Worm (Caenorhabditis elegans) whole organism, L1 larva: ENCODE measurements around the gene cuc-1.

ENCODE experiments used
- mdl-1 ChIP-seq, 2 experiments: fragments of 150-350 bp; optimal IDR thresholded peaks; 2 replicates each; lab custom pipeline; 2014 to 2017; ENCODE audit warnings: missing biosample characterization in 2 of 2, missing genetic modification characterization in 2 of 2, inconsistent platforms in 1 of 2
- nhr-84 ChIP-seq: sonication (generic microtip); optimal IDR thresholded peaks from 2 replicates; lab custom pipeline; 2017; ENCODE audit warnings: missing biosample characterization, missing genetic modification characterization
- snpc-4 ChIP-seq: fragments of 150-350 bp; optimal IDR thresholded peaks from 2 replicates; lab custom pipeline; 2014; ENCODE audit warnings: missing biosample characterization, missing genetic modification characterization
- sptf-1 ChIP-seq: fragments of 150-350 bp; optimal IDR thresholded peaks from 2 replicates; lab custom pipeline; 2014; ENCODE audit warnings: missing biosample characterization, missing genetic modification characterization
- unc-130 ChIP-seq: fragments of 150-350 bp; optimal IDR thresholded peaks from 2 replicates; lab custom pipeline; 2017; ENCODE audit warnings: missing biosample characterization, missing genetic modification characterization, inconsistent platforms

DNA sequence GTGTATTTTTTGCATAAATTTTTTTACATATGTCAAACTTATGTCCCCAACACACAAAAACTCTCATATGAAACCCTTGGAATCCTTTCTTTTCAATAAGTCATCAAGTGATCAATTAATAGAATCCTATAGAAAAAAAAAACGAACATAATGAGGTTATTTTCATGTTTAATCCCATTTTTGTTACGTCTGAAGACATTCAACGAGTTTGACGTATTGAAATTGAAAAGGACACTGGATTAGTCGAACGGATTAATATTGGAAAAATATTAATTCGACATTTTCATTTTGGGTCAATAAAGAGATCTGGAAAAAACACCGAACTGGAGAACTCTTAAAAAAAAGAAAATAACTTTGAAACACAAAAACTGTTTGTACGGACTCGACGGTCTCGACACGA lies 28.3 kb downstream of the cuc-1 start:
- TF ChIP-seq nhr-84 (no peak), sptf-1 (tag; lab: Kevin White, UChicago) (no peak), unc-130 (tag; lab: Kevin White, UChicago) (no peak), mdl-1 (tag; optimal IDR thresholded peaks at IDR 0.05; lab: Kevin White, UChicago) (no peak), snpc-4 (tag; lab: Kevin White, UChicago) (no peak)
